Fruit fly (Drosophila melanogaster) whole organism, embryonic: Measurements from ENCODE around the gene Pld3.

Experiments used
- B-H1 ChIP-seq: fragments of 200-800 bp; sonication (Bioruptor generic); IDR thresholded peaks from 3 replicates; pipeline ENCODE4 v1.3.6; 2022; ENCODE audit warnings: missing biosample characterization, missing genetic modification characterization
- Bdp1 ChIP-seq: fragments of 200-800 bp; sonication (Bioruptor generic); optimal IDR thresholded peaks from 3 replicates; lab custom pipeline; 2016; ENCODE audit warnings: missing biosample characterization, missing genetic modification characterization
- Bgb ChIP-seq: fragments of 200-800 bp; sonication (Bioruptor generic); IDR thresholded peaks from 2 replicates; pipeline ENCODE4 v1.3.6; 2022; ENCODE audit warnings: missing biosample characterization, missing genetic modification characterization; ENCODE audit not compliant: partially characterized antibody
- CG10267 ChIP-seq: fragments of 200-800 bp; sonication (Bioruptor generic); optimal IDR thresholded peaks from 2 replicates; lab custom pipeline; 2018; ENCODE audit warnings: missing biosample characterization, mild to moderate bottlenecking, missing genetic modification characterization, moderate library complexity
- CG10979 ChIP-seq: fragments of 200-800 bp; sonication (Bioruptor generic); optimal IDR thresholded peaks from 2 replicates; lab custom pipeline; 2018; ENCODE audit warnings: missing biosample characterization, mild to moderate bottlenecking, missing genetic modification characterization, moderate library complexity
- CG11398 ChIP-seq: fragments of 200-800 bp; sonication (Bioruptor generic); optimal IDR thresholded peaks from 2 replicates; lab custom pipeline; 2016; ENCODE audit warnings: missing biosample characterization, missing genetic modification characterization
- CG14710 ChIP-seq: fragments of 200-800 bp; sonication (Bioruptor generic); optimal IDR thresholded peaks from 3 replicates; lab custom pipeline; 2019; ENCODE audit warnings: missing biosample characterization, mild to moderate bottlenecking, missing genetic modification characterization, moderate library complexity
- CG15514 ChIP-seq: fragments of 200-800 bp; sonication (Bioruptor generic); optimal IDR thresholded peaks from 3 replicates; lab custom pipeline; 2017; ENCODE audit warnings: missing biosample characterization, missing genetic modification characterization, mild to moderate bottlenecking, moderate library complexity, missing genetic modification reagents
- CG1602 ChIP-seq: fragments of 200-800 bp; sonication (Bioruptor generic); optimal IDR thresholded peaks from 3 replicates; lab custom pipeline; 2016; ENCODE audit warnings: missing biosample characterization, missing genetic modification characterization
- CG16779 ChIP-seq: fragments of 200-800 bp; sonication (Bioruptor generic); IDR thresholded peaks from 2 replicates; pipeline ENCODE4 v1.3.6; 2022; ENCODE audit warnings: missing biosample characterization, missing genetic modification characterization
- CG18619 ChIP-seq: fragments of 200-800 bp; sonication (Bioruptor generic); optimal IDR thresholded peaks from 3 replicates; lab custom pipeline; 2017; ENCODE audit warnings: missing biosample characterization, mild to moderate bottlenecking, missing genetic modification characterization
- CG2120 ChIP-seq: fragments of 200-800 bp; sonication (Bioruptor generic); optimal IDR thresholded peaks from 3 replicates; lab custom pipeline; 2016; ENCODE audit warnings: missing biosample characterization, missing genetic modification characterization
- CG30403 ChIP-seq: fragments of 200-800 bp; sonication (Bioruptor generic); optimal IDR thresholded peaks from 3 replicates; lab custom pipeline; 2016; ENCODE audit warnings: missing biosample characterization, missing genetic modification characterization
- CG33557 ChIP-seq: fragments of 200-800 bp; sonication (Bioruptor generic); optimal IDR thresholded peaks from 2 replicates; lab custom pipeline; 2019; ENCODE audit warnings: missing biosample characterization, mild to moderate bottlenecking, missing genetic modification characterization, moderate library complexity
- CG3847 ChIP-seq: fragments of 200-800 bp; sonication (Bioruptor generic); IDR thresholded peaks from 2 replicates; pipeline ENCODE4 v1.3.6; 2022; ENCODE audit warnings: missing biosample characterization, missing genetic modification characterization
- CG4360 ChIP-seq: fragments of 200-800 bp; sonication (Bioruptor generic); IDR thresholded peaks from 2 replicates; pipeline ENCODE4 v1.3.6; 2022; ENCODE audit warnings: missing biosample characterization, missing genetic modification characterization
- CG4424 ChIP-seq: fragments of 200-800 bp; sonication (Bioruptor generic); optimal IDR thresholded peaks from 3 replicates; lab custom pipeline; 2016; ENCODE audit warnings: missing biosample characterization, missing genetic modification characterization
- CG4617 ChIP-seq: fragments of 200-800 bp; sonication (Bioruptor generic); optimal IDR thresholded peaks from 3 replicates; lab custom pipeline; 2016; ENCODE audit warnings: missing biosample characterization, missing genetic modification characterization, borderline replicate concordance
- CG4820 ChIP-seq: fragments of 200-800 bp; sonication (Bioruptor generic); optimal IDR thresholded peaks from 3 replicates; lab custom pipeline; 2016; ENCODE audit warnings: missing biosample characterization, missing genetic modification characterization
- CG6654 ChIP-seq: fragments of 200-800 bp; sonication (Bioruptor generic); optimal IDR thresholded peaks from 2 replicates; lab custom pipeline; 2017; ENCODE audit warnings: missing biosample characterization, mild to moderate bottlenecking, missing genetic modification characterization
- CG7839 ChIP-seq: fragments of 200-800 bp; sonication (Bioruptor generic); optimal IDR thresholded peaks from 3 replicates; lab custom pipeline; 2018; ENCODE audit warnings: missing biosample characterization, mild to moderate bottlenecking, missing genetic modification characterization, moderate library complexity
- CG8281 ChIP-seq: fragments of 200-800 bp; sonication (Bioruptor generic); optimal IDR thresholded peaks from 2 replicates; lab custom pipeline; 2018; ENCODE audit warnings: missing biosample characterization, mild to moderate bottlenecking, missing genetic modification characterization, moderate library complexity
- CG8388 ChIP-seq: fragments of 200-800 bp; sonication (Bioruptor generic); optimal IDR thresholded peaks from 2 replicates; lab custom pipeline; 2019; ENCODE audit warnings: missing biosample characterization, mild to moderate bottlenecking, missing genetic modification characterization, moderate library complexity
- CG9727 ChIP-seq: fragments of 200-800 bp; sonication (Bioruptor generic); optimal IDR thresholded peaks from 3 replicates; lab custom pipeline; 2017; ENCODE audit warnings: missing biosample characterization, mild to moderate bottlenecking, missing genetic modification characterization
- Camta ChIP-seq: fragments of 200-800 bp; sonication (Bioruptor generic); optimal IDR thresholded peaks from 2 replicates; lab custom pipeline; 2016; ENCODE audit warnings: missing biosample characterization, missing genetic modification characterization
- D19B ChIP-seq: fragments of 200-800 bp; sonication (Bioruptor generic); optimal IDR thresholded peaks from 2 replicates; lab custom pipeline; 2017; ENCODE audit warnings: missing biosample characterization, mild to moderate bottlenecking, missing genetic modification characterization
- E2f2 ChIP-seq: fragments of 200-800 bp; sonication (Bioruptor generic); IDR thresholded peaks from 2 replicates; pipeline ENCODE4 v1.3.6; 2022; ENCODE audit warnings: missing biosample characterization, missing genetic modification characterization
- GATAe ChIP-seq: fragments of 200-800 bp; sonication (Bioruptor generic); conservative IDR thresholded peaks from 2 replicates; pipeline ENCODE4 v1.3.6; 2022; ENCODE audit warnings: missing biosample characterization, missing genetic modification characterization
- Hmx ChIP-seq: fragments of 200-800 bp; sonication (Bioruptor generic); optimal IDR thresholded peaks from 2 replicates; lab custom pipeline; 2016; ENCODE audit warnings: missing biosample characterization, missing genetic modification characterization
- Hr3 ChIP-seq: fragments of 200-800 bp; sonication (Bioruptor generic); optimal IDR thresholded peaks from 3 replicates; lab custom pipeline; 2016; ENCODE audit warnings: missing biosample characterization, missing genetic modification characterization
- Hr51 ChIP-seq, 2 experiments: fragments of 200-800 bp; sonication (Bioruptor generic); optimal IDR thresholded peaks; 2 replicates in 1 of 2; 3 replicates in 1 of 2; lab custom pipeline; 2016 to 2018; ENCODE audit warnings: missing biosample characterization in 2 of 2, missing genetic modification characterization in 2 of 2, mild to moderate bottlenecking in 1 of 2, moderate library complexity in 1 of 2
- Max ChIP-seq: fragments of 200-800 bp; sonication (Bioruptor generic); optimal IDR thresholded peaks from 2 replicates; lab custom pipeline; 2016; ENCODE audit warnings: missing biosample characterization, mild to moderate bottlenecking, missing genetic modification characterization
- Opbp ChIP-seq: fragments of 200-800 bp; sonication (Bioruptor generic); IDR thresholded peaks from 3 replicates; pipeline ENCODE4 v1.3.6; 2022; ENCODE audit warnings: missing biosample characterization, missing genetic modification characterization; ENCODE audit not compliant: partially characterized antibody
- Sox100B ChIP-seq: fragments of 200-800 bp; sonication (Bioruptor generic); optimal IDR thresholded peaks from 3 replicates; lab custom pipeline; 2018; ENCODE audit warnings: missing biosample characterization, mild to moderate bottlenecking, missing genetic modification characterization
- YL-1 ChIP-seq: fragments of 200-800 bp; sonication (Bioruptor generic); optimal IDR thresholded peaks from 3 replicates; lab custom pipeline; 2017; ENCODE audit warnings: missing biosample characterization, mild to moderate bottlenecking, missing genetic modification characterization
- ash1 ChIP-seq: fragments of 200-800 bp; sonication (Bioruptor generic); optimal IDR thresholded peaks from 2 replicates; lab custom pipeline; 2018; ENCODE audit warnings: missing biosample characterization, mild to moderate bottlenecking, missing genetic modification characterization
- croc ChIP-seq: fragments of 200-800 bp; sonication (Bioruptor generic); conservative IDR thresholded peaks from 3 replicates; pipeline ENCODE4 v1.3.6; 2022; ENCODE audit warnings: missing biosample characterization, missing genetic modification characterization
- dysf ChIP-seq: fragments of 200-800 bp; sonication (Bioruptor generic); IDR thresholded peaks from 3 replicates; pipeline ENCODE4 v1.3.6; 2022; ENCODE audit warnings: missing biosample characterization, missing genetic modification characterization
- ems ChIP-seq: fragments of 200-800 bp; sonication (Bioruptor generic); optimal IDR thresholded peaks from 3 replicates; lab custom pipeline; 2016; ENCODE audit warnings: missing biosample characterization, missing genetic modification characterization
- fu2 ChIP-seq: fragments of 200-800 bp; sonication (Bioruptor generic); optimal IDR thresholded peaks from 2 replicates; lab custom pipeline; 2016; ENCODE audit warnings: missing biosample characterization, missing genetic modification characterization
- gfzf ChIP-seq: fragments of 200-800 bp; sonication (Bioruptor generic); optimal IDR thresholded peaks from 2 replicates; lab custom pipeline; 2016; ENCODE audit warnings: missing biosample characterization, mild to moderate bottlenecking, missing genetic modification characterization, moderate library complexity
- hth ChIP-seq: fragments of >200 bp; optimal IDR thresholded peaks from 2 replicates; lab custom pipeline; 2017; ENCODE audit warnings: inconsistent platforms
- knrl ChIP-seq: fragments of 200-800 bp; sonication (Bioruptor generic); IDR thresholded peaks from 3 replicates; pipeline ENCODE4 v1.3.6; 2022; ENCODE audit warnings: missing biosample characterization, missing genetic modification characterization; ENCODE audit not compliant: partially characterized antibody
- pho ChIP-seq: fragments of 200-800 bp; sonication (Bioruptor generic); optimal IDR thresholded peaks from 2 replicates; lab custom pipeline; 2016; ENCODE audit warnings: missing biosample characterization, missing genetic modification characterization
- pita ChIP-seq: fragments of 200-800 bp; sonication (Bioruptor generic); optimal IDR thresholded peaks from 2 replicates; lab custom pipeline; 2017; ENCODE audit warnings: missing biosample characterization, mild to moderate bottlenecking, missing genetic modification characterization
- pum ChIP-seq: fragments of 200-800 bp; sonication (Bioruptor generic); optimal IDR thresholded peaks from 2 replicates; lab custom pipeline; 2016; ENCODE audit warnings: missing biosample characterization, missing genetic modification characterization
- sima ChIP-seq: fragments of 200-800 bp; sonication (Bioruptor generic); optimal IDR thresholded peaks from 2 replicates; lab custom pipeline; 2016; ENCODE audit warnings: missing biosample characterization, missing genetic modification characterization
- sisA ChIP-seq: fragments of 200-800 bp; sonication (Bioruptor generic); IDR thresholded peaks from 2 replicates; pipeline ENCODE4 v1.3.6; 2022; ENCODE audit warnings: missing biosample characterization, missing genetic modification characterization
- sug ChIP-seq: fragments of 200-800 bp; optimal IDR thresholded peaks from 2 replicates; lab custom pipeline; 2019; ENCODE audit warnings: missing biosample characterization, mild to moderate bottlenecking, missing genetic modification characterization, moderate library complexity
- tap ChIP-seq: fragments of 200-800 bp; optimal IDR thresholded peaks from 3 replicates; lab custom pipeline; 2019; ENCODE audit warnings: missing biosample characterization, mild to moderate bottlenecking, missing genetic modification characterization, moderate library complexity
- trem ChIP-seq: fragments of 200-800 bp; optimal IDR thresholded peaks from 3 replicates; lab custom pipeline; 2019; ENCODE audit warnings: missing biosample characterization, mild to moderate bottlenecking, missing genetic modification characterization, moderate library complexity
- yki ChIP-seq: fragments of >200 bp; optimal IDR thresholded peaks from 3 replicates; lab custom pipeline; 2018

The Pld3 gene

DNA sequence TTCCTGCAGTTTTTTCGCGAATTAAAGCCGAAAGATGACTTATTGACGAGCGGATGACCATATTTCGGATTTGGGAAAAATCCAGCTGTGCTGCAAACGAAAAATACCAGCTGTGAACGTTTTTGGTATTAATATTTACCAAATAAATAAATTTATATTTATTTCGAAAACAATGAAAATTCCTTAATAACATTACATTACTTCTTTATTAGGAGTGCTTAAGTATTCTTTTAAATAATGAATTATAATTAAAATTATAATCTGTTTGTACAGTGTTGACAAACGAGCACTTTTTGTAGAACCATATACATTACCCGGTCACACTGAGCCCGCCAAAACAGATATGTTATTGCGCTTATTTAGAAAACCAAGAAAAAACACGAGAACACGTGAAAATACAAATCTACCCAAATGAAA lies 21.0 kb downstream of the Pld3 start, which contains the start of the genes bur and Mcm10 (continued):
- TF ChIP-seq CG4820 (GFP tag; lab: Kevin White, UChicago), result no peak
- TF ChIP-seq sima (GFP tag; lab: Kevin White, UChicago), result no peak
- TF ChIP-seq sug, result no peak
- TF ChIP-seq Sox100B (GFP tag; lab: Kevin White, UChicago), result no peak
- no peak for TF ChIP-seq CG1602
- no peak for TF ChIP-seq pum (GFP tag; lab: Kevin White, UChicago)
- TF ChIP-seq CG10267, result peak; percentile 98
- no peak for TF ChIP-seq GATAe (GFP tag; lab: Robert Waterston, UW)
- TF ChIP-seq CG8281 (tag; lab: Kevin White, UChicago), result no peak
- peak; percentile 11 for TF ChIP-seq CG10979
- TF ChIP-seq CG7839, result no peak
- no peak for TF ChIP-seq ems (GFP tag; lab: Kevin White, UChicago)
- peak; percentile 25 for TF ChIP-seq CG30403 (GFP tag; lab: Kevin White, UChicago)
- TF ChIP-seq CG4617 (GFP tag; lab: Kevin White, UChicago), result peak; percentile 67
- no peak for TF ChIP-seq CG4360 (GFP tag; lab: Robert Waterston, UW)
- TF ChIP-seq croc (GFP tag; lab: Robert Waterston, UW), result no peak
- no peak for TF ChIP-seq CG8388 (GFP tag; lab: Kevin White, UChicago)
- TF ChIP-seq Bdp1 (GFP tag; lab: Kevin White, UChicago), result no peak
- TF ChIP-seq Hr51 (GFP tag; optimal IDR thresholded peaks at IDR 0.05; lab: Kevin White, UChicago), result no peak
- TF ChIP-seq B-H1 (GFP tag; lab: Robert Waterston, UW), result no peak
- peak; percentile 69 for TF ChIP-seq gfzf (GFP tag; lab: Kevin White, UChicago)
- no peak for TF ChIP-seq CG6654 (GFP tag; lab: Kevin White, UChicago)
- TF ChIP-seq pita (GFP tag; lab: Kevin White, UChicago), result no peak
- TF ChIP-seq fu2, result no peak
- peak; percentile 13 for TF ChIP-seq Hr3 (GFP tag; lab: Kevin White, UChicago)
- peak; percentile 82 for TF ChIP-seq CG15514
- no peak for TF ChIP-seq dysf (GFP tag; lab: Robert Waterston, UW)
- no peak for TF ChIP-seq hth (lab: Kevin White, UChicago)
- peak; percentile 83 for TF ChIP-seq trem (tag; lab: Kevin White, UChicago)
- no peak for TF ChIP-seq Camta
- no peak for TF ChIP-seq CG11398 (GFP tag; lab: Kevin White, UChicago)
- TF ChIP-seq YL-1 (GFP tag; lab: Kevin White, UChicago), result peak; percentile 26
- peak; percentile 91 for TF ChIP-seq E2f2 (GFP tag; lab: Robert Waterston, UW)
- TF ChIP-seq Hmx, result no peak
- no peak for TF ChIP-seq CG9727
- TF ChIP-seq CG2120 (GFP tag; lab: Kevin White, UChicago), result no peak
- TF ChIP-seq CG14710 (tag; lab: Kevin White, UChicago), result peak; percentile 78
- TF ChIP-seq knrl (GFP tag; lab: Robert Waterston, UW), result 0 out of 3 replicates have a peak, but pooled peaks have one; percentile 15
- 0 out of 3 replicates have a peak, but pooled peaks have one; percentile 7 for TF ChIP-seq Opbp
- TF ChIP-seq CG16779 (GFP tag; lab: Robert Waterston, UW), result no peak
- TF ChIP-seq Bgb, result no peak
- TF ChIP-seq pho (GFP tag; lab: Kevin White, UChicago), result no peak
- no peak for TF ChIP-seq ash1 (GFP tag; lab: Kevin White, UChicago)
- no peak for TF ChIP-seq Max (GFP tag; lab: Kevin White, UChicago)
- TF ChIP-seq CG18619 (GFP tag; lab: Kevin White, UChicago), result no peak
- peak; percentile 6 for TF ChIP-seq CG4424 (GFP tag; lab: Kevin White, UChicago)
- no peak for TF ChIP-seq sisA
- no peak for TF ChIP-seq tap (tag; lab: Kevin White, UChicago)
- no peak for TF ChIP-seq CG33557 (GFP tag; lab: Kevin White, UChicago)
- no peak for TF ChIP-seq CG3847 (GFP tag; lab: Robert Waterston, UW)
- TF ChIP-seq yki, result no peak
- no peak for TF ChIP-seq D19B (GFP tag; lab: Kevin White, UChicago)
